Worm (Caenorhabditis elegans): Measurements from ENCODE around the gene Y43F4A.1.

The Y43F4A.1 gene

DNA sequence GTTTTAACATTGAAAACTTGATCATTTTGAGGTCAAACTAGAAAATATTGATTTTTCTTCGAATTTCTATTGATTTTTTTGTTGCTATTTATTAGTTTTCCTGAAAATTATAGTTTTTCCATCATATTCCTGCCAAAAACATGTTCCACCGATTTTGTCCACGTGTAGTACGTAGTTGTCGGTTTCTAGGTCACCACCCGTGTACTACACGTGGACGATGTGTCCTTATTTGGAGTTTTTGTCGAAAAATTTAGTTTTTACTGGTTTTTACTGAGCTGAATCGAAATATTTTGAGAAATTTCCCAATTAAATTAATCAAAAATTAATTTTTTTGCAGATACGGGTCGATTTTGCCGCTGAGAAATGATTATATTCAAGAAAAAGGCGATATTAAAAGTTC is 35.1 kb upstream of the Y43F4A.1 start:
- TF ChIP-seq zip-8 (tag; optimal IDR thresholded peaks at IDR 0.05) (no peak), sptf-1 (tag; optimal IDR thresholded peaks at IDR 0.05) (peak; percentile 17), unc-120 (tag; optimal IDR thresholded peaks at IDR 0.05; ENCODE audit: poor library complexity, severe bottlenecking) (peak; percentile 30), lin-32 (GFP tag; optimal IDR thresholded peaks at IDR 0.05) (peak; percentile 57), lin-13 (tag; optimal IDR thresholded peaks at IDR 0.05) (peak; percentile 22)

DNA sequence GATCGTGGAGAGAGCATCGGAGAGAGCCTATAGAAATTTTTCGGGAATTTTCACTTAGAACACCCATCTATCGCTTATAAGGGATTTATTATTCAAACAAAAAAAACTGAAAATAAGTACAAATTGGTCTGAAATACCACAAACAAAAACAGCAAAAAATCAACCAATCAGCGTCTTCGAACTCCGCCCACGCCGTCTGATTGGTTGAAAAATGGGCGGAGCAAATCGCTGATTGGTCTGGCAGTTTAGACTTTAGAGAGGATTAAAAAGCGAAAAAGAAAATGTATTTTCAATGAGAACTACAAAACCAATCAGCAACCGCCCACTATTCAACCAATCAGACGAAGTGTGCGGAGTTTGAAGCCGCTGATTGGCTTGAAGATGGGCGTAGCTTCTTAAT is 21.8 kb upstream of the Y43F4A.1 start:
- TF ChIP-seq sem-2 (GFP tag; optimal IDR thresholded peaks at IDR 0.05) = no peak
- TF ChIP-seq unc-120 (tag; optimal IDR thresholded peaks at IDR 0.05; ENCODE audit: poor library complexity, severe bottlenecking) = no peak

DNA sequence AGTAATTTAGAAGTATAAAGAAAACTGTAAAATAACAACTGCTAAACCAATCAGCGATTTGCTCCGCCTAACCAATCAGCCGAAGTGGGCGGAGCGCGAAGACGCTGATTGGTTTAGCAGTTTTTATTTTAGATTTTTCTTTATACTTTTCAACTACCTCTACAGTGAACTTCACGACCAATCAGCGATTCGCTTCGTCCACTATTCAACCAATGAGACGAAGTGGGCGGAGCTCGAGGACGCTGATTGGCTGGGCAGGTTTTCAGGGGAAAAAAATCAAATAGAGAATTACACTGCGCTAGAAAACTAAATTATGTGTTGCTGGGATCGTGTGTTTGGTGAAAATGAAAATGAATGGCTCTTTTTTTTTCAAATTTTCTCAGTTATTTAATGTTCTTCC is 21.0 kb upstream of the Y43F4A.1 start:
- TF ChIP-seq lsy-2 (tag; optimal IDR thresholded peaks at IDR 0.05) = no peak
- TF ChIP-seq elt-3 (tag; optimal IDR thresholded peaks at IDR 0.05) = no peak
- TF ChIP-seq mls-2 (tag; optimal IDR thresholded peaks at IDR 0.05) = no peak
- no peak for TF ChIP-seq snpc-4 (tag; optimal IDR thresholded peaks at IDR 0.05)
- TF ChIP-seq nhr-28 (tag; optimal IDR thresholded peaks at IDR 0.05) = no peak
- no peak for TF ChIP-seq cnd-1 (tag; optimal IDR thresholded peaks at IDR 0.05)
- TF ChIP-seq ceh-39 (tag; optimal IDR thresholded peaks at IDR 0.05) = no peak
- no peak for TF ChIP-seq elt-1 (tag; optimal IDR thresholded peaks at IDR 0.05; ENCODE audit: borderline replicate concordance, insufficient read depth)
- TF ChIP-seq sem-2 (GFP tag; optimal IDR thresholded peaks at IDR 0.05) = no peak
- no peak for TF ChIP-seq tbx-8 (GFP tag; optimal IDR thresholded peaks at IDR 0.05)
- no peak for TF ChIP-seq sptf-1 (tag; optimal IDR thresholded peaks at IDR 0.05)
- no peak for TF ChIP-seq nhr-76 (tag; optimal IDR thresholded peaks at IDR 0.05)
- TF ChIP-seq M03D4.4 (tag; optimal IDR thresholded peaks at IDR 0.05) = no peak
- no peak for TF ChIP-seq zip-8 (tag; optimal IDR thresholded peaks at IDR 0.05)
- TF ChIP-seq flh-1 (GFP tag; optimal IDR thresholded peaks at IDR 0.05) = no peak
- TF ChIP-seq ceh-43 (GFP tag; optimal IDR thresholded peaks at IDR 0.05) = no peak

DNA sequence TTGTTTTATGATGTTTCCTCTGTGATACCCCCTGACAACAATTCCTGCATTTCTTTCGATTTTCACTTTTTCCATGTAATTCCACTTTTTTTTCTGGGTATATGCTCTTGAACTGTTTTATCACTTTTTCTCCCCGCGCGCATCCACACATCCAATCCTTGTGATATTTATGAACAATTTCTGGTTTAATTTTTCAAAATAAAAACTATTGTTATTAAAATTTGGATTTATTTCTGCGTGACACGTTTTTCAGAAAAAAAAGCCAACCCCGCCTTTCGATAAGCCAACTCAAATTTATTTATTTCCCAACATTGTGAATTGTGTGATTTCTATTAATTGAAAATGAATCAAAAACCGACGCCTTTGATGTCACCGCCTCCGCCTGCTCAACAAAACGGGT is 18.2 kb upstream of the Y43F4A.1 start, which contains the start of gene Y39E4B.11:
TSS of gene Y39E4B.11 (plus strand) at position 301 of the 400 bp plus-strand sequence.
- TF ChIP-seq ceh-83 (GFP tag; optimal IDR thresholded peaks at IDR 0.05) (no peak), flh-1 (GFP tag; optimal IDR thresholded peaks at IDR 0.05) (no peak), pha-4 (tag; optimal IDR thresholded peaks at IDR 0.05) (no peak), mls-2 (tag; optimal IDR thresholded peaks at IDR 0.05) (no peak), elt-1 (tag; optimal IDR thresholded peaks at IDR 0.05; ENCODE audit: borderline replicate concordance, insufficient read depth) (no peak), zip-8 (tag; optimal IDR thresholded peaks at IDR 0.05) (no peak), nhr-12 (tag; optimal IDR thresholded peaks at IDR 0.05) (no peak), tbx-8 (GFP tag; optimal IDR thresholded peaks at IDR 0.05) (no peak), ceh-39 (tag; optimal IDR thresholded peaks at IDR 0.05) (no peak)

DNA sequence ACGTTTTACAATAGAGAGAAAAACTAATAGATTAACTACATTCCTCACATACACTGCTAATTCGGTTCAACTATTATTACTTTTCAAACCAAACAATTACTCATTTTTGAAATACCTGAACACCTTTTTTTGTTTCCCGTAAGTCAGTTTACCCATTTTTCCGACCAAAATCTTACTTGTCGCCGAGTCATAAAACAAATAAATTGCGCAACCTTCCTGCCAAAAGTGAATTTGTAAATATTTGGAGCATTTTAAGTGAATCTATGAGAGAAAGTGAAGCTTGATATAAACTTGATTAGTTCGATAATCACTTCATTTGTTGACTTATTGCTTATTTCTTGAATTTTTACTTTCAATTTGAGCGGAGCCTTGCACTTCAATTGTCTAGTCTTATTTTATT is 13.9 kb upstream of the Y43F4A.1 start:
- TF ChIP-seq pha-4 (tag; optimal IDR thresholded peaks at IDR 0.05) = no peak
- no peak for TF ChIP-seq lsy-2 (tag; optimal IDR thresholded peaks at IDR 0.05)
- TF ChIP-seq ceh-83 (GFP tag; optimal IDR thresholded peaks at IDR 0.05) = no peak
- TF ChIP-seq zip-8 (tag; optimal IDR thresholded peaks at IDR 0.05) = peak; percentile 65

DNA sequence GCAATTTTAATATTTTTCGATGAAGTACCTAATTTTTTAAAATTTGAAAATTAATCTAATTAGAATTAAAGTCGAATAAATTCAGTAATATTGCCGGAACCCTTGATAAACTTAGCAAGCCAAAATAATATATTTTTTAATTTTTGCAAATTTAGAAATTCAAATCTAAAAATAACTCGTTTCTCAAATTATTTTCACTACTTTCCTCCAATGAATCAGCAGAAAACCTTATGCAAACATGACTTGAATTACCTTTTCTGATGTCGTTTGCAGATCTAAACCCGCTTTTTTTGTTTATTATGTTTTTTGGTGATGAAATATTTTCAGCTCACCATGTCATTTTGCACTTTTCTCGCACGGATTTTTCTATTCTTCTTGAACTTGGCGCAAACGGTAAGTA is 10.5 kb upstream of the Y43F4A.1 start, which contains the start of gene tsp-3:
TSS of gene tsp-3 (plus strand) at position 301 of the 400 bp plus-strand sequence.
- no peak for TF ChIP-seq zip-8 (tag; optimal IDR thresholded peaks at IDR 0.05)
- TF ChIP-seq sptf-1 (tag; optimal IDR thresholded peaks at IDR 0.05) = no peak
- TF ChIP-seq ztf-11 (tag; optimal IDR thresholded peaks at IDR 0.05) = no peak
- TF ChIP-seq lsy-2 (tag; optimal IDR thresholded peaks at IDR 0.05) = no peak
- no peak for TF ChIP-seq ceh-83 (GFP tag; optimal IDR thresholded peaks at IDR 0.05)
- TF ChIP-seq ces-1 (GFP tag; optimal IDR thresholded peaks at IDR 0.05) = no peak
- no peak for TF ChIP-seq nhr-28 (tag; optimal IDR thresholded peaks at IDR 0.05)
- no peak for TF ChIP-seq nhr-2 (tag; optimal IDR thresholded peaks at IDR 0.05)
- TF ChIP-seq mep-1 (tag; optimal IDR thresholded peaks at IDR 0.05) = no peak
- no peak for TF ChIP-seq flh-1 (GFP tag; optimal IDR thresholded peaks at IDR 0.05)

DNA sequence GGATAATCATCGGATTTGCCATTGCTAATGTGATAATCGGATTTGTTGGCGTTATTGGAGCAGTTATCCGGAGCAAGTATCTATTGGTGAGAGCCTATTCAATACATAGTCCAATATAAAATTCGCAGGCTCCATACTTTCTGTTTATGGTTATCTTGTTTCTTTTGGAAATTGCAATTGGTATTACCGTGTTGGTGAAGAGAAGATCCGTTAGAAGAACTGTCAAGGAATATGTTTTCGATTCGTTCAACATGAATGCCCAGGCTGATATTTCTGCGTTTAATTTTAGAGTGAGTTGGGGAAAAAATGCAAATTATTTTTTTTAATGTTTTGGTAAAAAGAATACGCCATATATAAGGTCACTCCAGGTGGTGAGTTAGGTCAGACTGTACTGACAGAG is 9.8 kb upstream of the Y43F4A.1 start:
- TF ChIP-seq mls-2 (tag; optimal IDR thresholded peaks at IDR 0.05) (no peak), cnd-1 (tag; optimal IDR thresholded peaks at IDR 0.05) (no peak), mep-1 (tag; optimal IDR thresholded peaks at IDR 0.05) (no peak), zip-8 (tag; optimal IDR thresholded peaks at IDR 0.05) (no peak), bed-3 (GFP tag; optimal IDR thresholded peaks at IDR 0.05) (no peak), mab-5 (tag; optimal IDR thresholded peaks at IDR 0.05) (no peak), lsy-2 (tag; optimal IDR thresholded peaks at IDR 0.05) (no peak), nhr-237 (tag; optimal IDR thresholded peaks at IDR 0.05) (no peak), ceh-83 (GFP tag; optimal IDR thresholded peaks at IDR 0.05) (no peak), elt-1 (tag; optimal IDR thresholded peaks at IDR 0.05; ENCODE audit: borderline replicate concordance, insufficient read depth) (no peak), flh-1 (GFP tag; optimal IDR thresholded peaks at IDR 0.05) (no peak), ham-2 (GFP tag; optimal IDR thresholded peaks at IDR 0.05) (no peak), tbx-8 (GFP tag; optimal IDR thresholded peaks at IDR 0.05) (no peak), unc-39 (tag; optimal IDR thresholded peaks at IDR 0.05) (no peak), nhr-12 (tag; optimal IDR thresholded peaks at IDR 0.05) (no peak), M03D4.4 (tag; optimal IDR thresholded peaks at IDR 0.05) (no peak), lin-32 (GFP tag; optimal IDR thresholded peaks at IDR 0.05) (no peak), lin-13 (tag; optimal IDR thresholded peaks at IDR 0.05) (no peak), ceh-43 (GFP tag; optimal IDR thresholded peaks at IDR 0.05) (no peak)
